Fruit fly (Drosophila melanogaster) whole organism, embryonic: ENCODE results near the gene Grip91.

Experiments used
- Ada2b ChIP-seq: fragments of 200-800 bp; sonication (Bioruptor generic); IDR thresholded peaks from 2 replicates; pipeline ENCODE4 v1.3.6; 2022; ENCODE audit warnings: missing biosample characterization, missing genetic modification characterization
- Antp ChIP-seq: fragments of 200-800 bp; sonication (Bioruptor generic); optimal IDR thresholded peaks from 3 replicates; lab custom pipeline; 2016; ENCODE audit warnings: missing biosample characterization, missing genetic modification characterization
- Atf3 ChIP-seq: fragments of 200-800 bp; sonication (Bioruptor generic); optimal IDR thresholded peaks from 3 replicates; lab custom pipeline; 2016; ENCODE audit warnings: missing biosample characterization, missing genetic modification characterization
- CG10147 ChIP-seq: fragments of 200-800 bp; sonication (Bioruptor generic); optimal IDR thresholded peaks from 2 replicates; lab custom pipeline; 2019; ENCODE audit warnings: missing biosample characterization, mild to moderate bottlenecking, missing genetic modification characterization, moderate library complexity
- CG10462 ChIP-seq: fragments of 200-800 bp; sonication (Bioruptor generic); optimal IDR thresholded peaks from 2 replicates; lab custom pipeline; 2016; ENCODE audit warnings: missing biosample characterization, missing genetic modification characterization
- CG1233 ChIP-seq: fragments of 200-800 bp; sonication (Bioruptor generic); optimal IDR thresholded peaks from 4 replicates; lab custom pipeline; 2018; ENCODE audit warnings: missing biosample characterization, mild to moderate bottlenecking, missing genetic modification characterization
- CG13287 ChIP-seq: fragments of 200-800 bp; sonication (Bioruptor generic); IDR thresholded peaks from 2 replicates; pipeline ENCODE4 v1.3.6; 2022; ENCODE audit warnings: missing biosample characterization, missing genetic modification characterization; ENCODE audit not compliant: partially characterized antibody
- CG14050 ChIP-seq: fragments of 200-800 bp; sonication (Bioruptor generic); IDR thresholded peaks from 3 replicates; pipeline ENCODE4 v1.3.6; 2022; ENCODE audit warnings: missing biosample characterization, missing genetic modification characterization
- CG14860 ChIP-seq: fragments of 200-800 bp; sonication (Bioruptor generic); IDR thresholded peaks from 3 replicates; pipeline ENCODE4 v1.3.6; 2022; ENCODE audit warnings: missing biosample characterization, missing genetic modification characterization; ENCODE audit not compliant: partially characterized antibody
- CG1529 ChIP-seq: fragments of 200-800 bp; sonication (Bioruptor generic); optimal IDR thresholded peaks from 3 replicates; lab custom pipeline; 2018; ENCODE audit warnings: missing biosample characterization, missing genetic modification characterization
- CG17612 ChIP-seq: fragments of 200-800 bp; sonication (Bioruptor generic); IDR thresholded peaks from 2 replicates; pipeline ENCODE4 v1.3.6; 2022; ENCODE audit warnings: missing biosample characterization, missing genetic modification characterization
- CG30431 ChIP-seq: fragments of 200-800 bp; sonication (Bioruptor generic); optimal IDR thresholded peaks from 2 replicates; lab custom pipeline; 2017; ENCODE audit warnings: missing biosample characterization, missing genetic modification characterization
- CG3281 ChIP-seq: fragments of 200-800 bp; sonication (Bioruptor generic); optimal IDR thresholded peaks from 3 replicates; lab custom pipeline; 2017; ENCODE audit warnings: missing biosample characterization, mild to moderate bottlenecking, missing genetic modification characterization
- CG34224 ChIP-seq: fragments of 200-800 bp; sonication (Bioruptor generic); IDR thresholded peaks from 3 replicates; pipeline ENCODE4 v1.3.6; 2022; ENCODE audit warnings: missing biosample characterization, missing genetic modification characterization; ENCODE audit not compliant: partially characterized antibody
- CG3726 ChIP-seq: fragments of 200-800 bp; sonication (Bioruptor generic); IDR thresholded peaks from 3 replicates; pipeline ENCODE4, ENCODE4 v1.3.6; 2022; ENCODE audit warnings: missing biosample characterization, missing genetic modification characterization
- CG4820 ChIP-seq: fragments of 200-800 bp; sonication (Bioruptor generic); optimal IDR thresholded peaks from 3 replicates; lab custom pipeline; 2016; ENCODE audit warnings: missing biosample characterization, missing genetic modification characterization
- CG5953 ChIP-seq: fragments of 200-800 bp; sonication (Bioruptor generic); IDR thresholded peaks from 2 replicates; pipeline ENCODE4 v1.3.6; 2022; ENCODE audit warnings: missing biosample characterization, missing genetic modification characterization
- CG6654 ChIP-seq: fragments of 200-800 bp; sonication (Bioruptor generic); optimal IDR thresholded peaks from 2 replicates; lab custom pipeline; 2017; ENCODE audit warnings: missing biosample characterization, mild to moderate bottlenecking, missing genetic modification characterization
- CG7745 ChIP-seq: fragments of 200-800 bp; sonication (Bioruptor generic); optimal IDR thresholded peaks from 2 replicates; lab custom pipeline; 2018; ENCODE audit warnings: missing biosample characterization, mild to moderate bottlenecking, missing genetic modification characterization, moderate library complexity
- CG7963 ChIP-seq: fragments of 200-800 bp; sonication (Bioruptor generic); IDR thresholded peaks from 3 replicates; pipeline ENCODE4 v1.3.6; 2022; ENCODE audit warnings: missing biosample characterization, missing genetic modification characterization; ENCODE audit not compliant: partially characterized antibody
- CG7987 ChIP-seq: fragments of 200-800 bp; sonication (Bioruptor generic); optimal IDR thresholded peaks from 2 replicates; lab custom pipeline; 2018; ENCODE audit warnings: missing biosample characterization, mild to moderate bottlenecking, missing genetic modification characterization, moderate library complexity
- CG8281 ChIP-seq: fragments of 200-800 bp; sonication (Bioruptor generic); optimal IDR thresholded peaks from 2 replicates; lab custom pipeline; 2018; ENCODE audit warnings: missing biosample characterization, mild to moderate bottlenecking, missing genetic modification characterization, moderate library complexity
- CG8388 ChIP-seq: fragments of 200-800 bp; sonication (Bioruptor generic); optimal IDR thresholded peaks from 2 replicates; lab custom pipeline; 2019; ENCODE audit warnings: missing biosample characterization, mild to moderate bottlenecking, missing genetic modification characterization, moderate library complexity
- CG8924 ChIP-seq: fragments of 200-800 bp; optimal IDR thresholded peaks from 3 replicates; lab custom pipeline; 2019; ENCODE audit warnings: missing biosample characterization, mild to moderate bottlenecking, missing genetic modification characterization, moderate library complexity
- Dbx ChIP-seq: fragments of 200-800 bp; sonication (Bioruptor generic); IDR thresholded peaks from 3 replicates; pipeline ENCODE4 v1.3.6; 2022; ENCODE audit warnings: missing biosample characterization, missing genetic modification characterization
- GATAe ChIP-seq: fragments of 200-800 bp; sonication (Bioruptor generic); conservative IDR thresholded peaks from 2 replicates; pipeline ENCODE4 v1.3.6; 2022; ENCODE audit warnings: missing biosample characterization, missing genetic modification characterization
- Hmx ChIP-seq: fragments of 200-800 bp; sonication (Bioruptor generic); optimal IDR thresholded peaks from 2 replicates; lab custom pipeline; 2016; ENCODE audit warnings: missing biosample characterization, missing genetic modification characterization
- Hr3 ChIP-seq: fragments of 200-800 bp; sonication (Bioruptor generic); optimal IDR thresholded peaks from 3 replicates; lab custom pipeline; 2016; ENCODE audit warnings: missing biosample characterization, missing genetic modification characterization
- Nf-YA ChIP-seq: fragments of 200-800 bp; sonication (Bioruptor generic); IDR thresholded peaks from 2 replicates; pipeline ENCODE4 v1.3.6; 2022; ENCODE audit warnings: missing biosample characterization, missing genetic modification characterization
- Tbp ChIP-seq: fragments of >200 bp; optimal IDR thresholded peaks from 2 replicates; lab custom pipeline; 2018; ENCODE audit warnings: missing biosample characterization, missing genetic modification characterization
- Xrp1 ChIP-seq: fragments of 200-800 bp; sonication (Bioruptor generic); IDR thresholded peaks from 2 replicates; pipeline ENCODE4 v1.3.6; 2022; ENCODE audit warnings: missing biosample characterization, missing genetic modification characterization
- amos ChIP-seq: fragments of 200-800 bp; sonication (Bioruptor generic); IDR thresholded peaks from 2 replicates; pipeline ENCODE4 v1.3.6; 2022; ENCODE audit warnings: missing biosample characterization, missing genetic modification characterization; ENCODE audit not compliant: partially characterized antibody
- az2 ChIP-seq: fragments of 200-800 bp; sonication (Bioruptor generic); optimal IDR thresholded peaks from 3 replicates; lab custom pipeline; 2016; ENCODE audit warnings: missing biosample characterization, missing genetic modification characterization
- cato ChIP-seq: fragments of 200-800 bp; sonication (Bioruptor generic); optimal IDR thresholded peaks from 2 replicates; lab custom pipeline; 2016; ENCODE audit warnings: missing biosample characterization, missing genetic modification characterization, borderline replicate concordance
- chinmo ChIP-seq: fragments of 200-800 bp; sonication (Bioruptor generic); IDR thresholded peaks from 4 replicates; pipeline ENCODE4 v1.3.6; 2022; ENCODE audit warnings: missing biosample characterization, missing genetic modification characterization; ENCODE audit not compliant: partially characterized antibody
- crc ChIP-seq: fragments of 200-800 bp; sonication (Bioruptor generic); optimal IDR thresholded peaks from 2 replicates; lab custom pipeline; 2016; ENCODE audit warnings: missing biosample characterization, missing genetic modification characterization
- ewg ChIP-seq: fragments of 200-800 bp; sonication (Bioruptor generic); optimal IDR thresholded peaks from 3 replicates; lab custom pipeline; 2017; ENCODE audit warnings: mild to moderate bottlenecking, missing biosample characterization, missing genetic modification reagents, missing genetic modification characterization
- ftz-f1 ChIP-seq: fragments of 200-800 bp; sonication (Bioruptor generic); optimal IDR thresholded peaks from 2 replicates; lab custom pipeline; 2016; ENCODE audit warnings: missing biosample characterization, missing genetic modification characterization
- gsb ChIP-seq: fragments of 200-800 bp; sonication (Bioruptor generic); IDR thresholded peaks from 2 replicates; pipeline ENCODE4 v1.3.6; 2022; ENCODE audit warnings: missing biosample characterization, missing genetic modification characterization
- ind ChIP-seq: fragments of 200-800 bp; sonication (Bioruptor generic); optimal IDR thresholded peaks from 3 replicates; lab custom pipeline; 2016; ENCODE audit warnings: missing biosample characterization, missing genetic modification characterization
- ro ChIP-seq: fragments of 200-800 bp; sonication (Bioruptor generic); IDR thresholded peaks from 2 replicates; pipeline ENCODE4 v1.3.6; 2022; ENCODE audit warnings: missing biosample characterization, missing genetic modification characterization
- run ChIP-seq: fragments of 200-800 bp; sonication (Bioruptor generic); optimal IDR thresholded peaks from 3 replicates; lab custom pipeline; 2018; ENCODE audit warnings: missing biosample characterization, mild to moderate bottlenecking, missing genetic modification characterization
- scrt ChIP-seq: fragments of 200-800 bp; sonication (Bioruptor generic); optimal IDR thresholded peaks from 2 replicates; lab custom pipeline; 2018; ENCODE audit warnings: missing biosample characterization, mild to moderate bottlenecking, missing genetic modification characterization, moderate library complexity
- sisA ChIP-seq: fragments of 200-800 bp; sonication (Bioruptor generic); IDR thresholded peaks from 2 replicates; pipeline ENCODE4 v1.3.6; 2022; ENCODE audit warnings: missing biosample characterization, missing genetic modification characterization
- sr ChIP-seq: fragments of 200-800 bp; sonication (Bioruptor generic); IDR thresholded peaks from 3 replicates; pipeline ENCODE4 v1.3.6; 2022; ENCODE audit warnings: missing biosample characterization, missing genetic modification characterization
- tap ChIP-seq: fragments of 200-800 bp; optimal IDR thresholded peaks from 3 replicates; lab custom pipeline; 2019; ENCODE audit warnings: missing biosample characterization, mild to moderate bottlenecking, missing genetic modification characterization, moderate library complexity
- tin ChIP-seq: fragments of 200-800 bp; sonication (Bioruptor generic); optimal IDR thresholded peaks from 3 replicates; lab custom pipeline; 2016; ENCODE audit warnings: missing biosample characterization, missing genetic modification characterization
- tio ChIP-seq: fragments of 200-800 bp; sonication (Bioruptor generic); optimal IDR thresholded peaks from 2 replicates; lab custom pipeline; 2017; ENCODE audit warnings: missing biosample characterization, missing genetic modification characterization, inconsistent platforms
- tna ChIP-seq: fragments of 200-800 bp; sonication (Bioruptor generic); IDR thresholded peaks from 2 replicates; pipeline ENCODE4 v1.3.6; 2022; ENCODE audit warnings: missing biosample characterization, missing genetic modification characterization; ENCODE audit not compliant: partially characterized antibody
- tup ChIP-seq: fragments of 200-800 bp; sonication (Bioruptor generic); optimal IDR thresholded peaks from 2 replicates; lab custom pipeline; 2016; ENCODE audit warnings: missing biosample characterization, mild to moderate bottlenecking, missing genetic modification characterization, moderate library complexity
- zen2 ChIP-seq: fragments of 200-800 bp; sonication (Bioruptor generic); IDR thresholded peaks from 3 replicates; pipeline ENCODE4 v1.3.6; 2022; ENCODE audit warnings: missing biosample characterization, missing genetic modification characterization; ENCODE audit not compliant: partially characterized antibody

Gene Grip91

dm6 chrX:13787282-13787850 is 42.9 kb upstream of the Grip91 start (continued):
- TF ChIP-seq scrt (GFP tag; lab: Kevin White, UChicago) (no peak), Nf-YA (GFP tag; lab: Robert Waterston, UW) (no peak), ind (GFP tag; lab: Kevin White, UChicago) (no peak), Tbp (GFP tag; lab: Kevin White, UChicago) (no peak), ftz-f1 (GFP tag; lab: Kevin White, UChicago) (no peak), CG34224 (GFP tag; lab: Robert Waterston, UW) (no peak), CG7745 (tag; lab: Kevin White, UChicago) (no peak), CG1233 (no peak), CG5953 (GFP tag; lab: Robert Waterston, UW) (no peak), cato (GFP tag; lab: Kevin White, UChicago) (no peak), run (no peak), CG4820 (GFP tag; lab: Kevin White, UChicago) (no peak), tio (no peak), chinmo (GFP tag; lab: Robert Waterston, UW) (0 out of 4 replicates have a peak, but pooled peaks have one; percentile 13), tap (tag; lab: Kevin White, UChicago) (no peak), zen2 (GFP tag; lab: Robert Waterston, UW) (no peak), ewg (GFP tag; lab: Kevin White, UChicago) (no peak), CG30431 (GFP tag; lab: Kevin White, UChicago) (no peak), tup (GFP tag; lab: Kevin White, UChicago) (no peak), sr (no peak), ro (GFP tag; lab: Robert Waterston, UW) (no peak), tna (GFP tag; lab: Robert Waterston, UW) (no peak), CG8388 (GFP tag; lab: Kevin White, UChicago) (no peak), Dbx (GFP tag; lab: Robert Waterston, UW) (no peak), Xrp1 (GFP tag; lab: Robert Waterston, UW) (no peak; the same call in 1 of the 2 replicates), CG8924 (tag; lab: Kevin White, UChicago) (no peak), CG1529 (no peak), CG10147 (GFP tag; lab: Kevin White, UChicago) (no peak), Atf3 (GFP tag; lab: Kevin White, UChicago) (no peak), CG13287 (GFP tag; lab: Robert Waterston, UW) (no peak), az2 (GFP tag; lab: Kevin White, UChicago) (no peak), tin (no peak), CG17612 (GFP tag; lab: Robert Waterston, UW) (no peak), sisA (GFP tag; lab: Robert Waterston, UW) (no peak), CG14860 (GFP tag; lab: Robert Waterston, UW) (peak; percentile 47; the same call in 2 of the 3 replicates), CG3281 (GFP tag; lab: Kevin White, UChicago) (no peak), Ada2b (GFP tag; lab: Robert Waterston, UW) (no peak), CG8281 (no peak), CG7987 (GFP tag; lab: Kevin White, UChicago) (no peak), CG14050 (GFP tag; lab: Robert Waterston, UW) (no peak), gsb (GFP tag; lab: Robert Waterston, UW) (no peak), CG6654 (GFP tag; lab: Kevin White, UChicago) (no peak), Hmx (GFP tag; lab: Kevin White, UChicago) (no peak), Antp (GFP tag; lab: Kevin White, UChicago) (no peak), Hr3 (GFP tag; lab: Kevin White, UChicago) (no peak), crc (GFP tag; lab: Kevin White, UChicago) (no peak), GATAe (GFP tag; lab: Robert Waterston, UW) (no peak), amos (GFP tag; lab: Robert Waterston, UW) (no peak), CG7963 (GFP tag; lab: Robert Waterston, UW) (peak; percentile 31; the same call in 1 of the 3 replicates), CG10462 (GFP tag; lab: Kevin White, UChicago) (no peak), CG3726 (GFP tag; lab: Robert Waterston, UW) (no peak)
